Worm (Caenorhabditis elegans) whole organism, young adult: ENCODE measurements around the gene dos-3.

Experiments used
- B0019.2 ChIP-seq: fragments of 200-800 bp; sonication (Bioruptor generic); conservative IDR thresholded peaks from 2 replicates; pipeline ENCODE4 v1.3.6; 2022; ENCODE audit warnings: missing genetic modification reagents, missing genetic modification characterization, missing compliant biosample characterization
- B0035.1 ChIP-seq: sonication (generic microtip); optimal IDR thresholded peaks from 2 replicates; lab custom pipeline; 2016; ENCODE audit warnings: missing genetic modification characterization, mild to moderate bottlenecking, missing compliant biosample characterization, missing genotype, missing genetic modification reagents
- B0336.3 ChIP-seq: fragments of 200-800 bp; sonication (Bioruptor generic); IDR thresholded peaks from 2 replicates; pipeline ENCODE4 v1.3.6; 2022; ENCODE audit warnings: missing genetic modification characterization, missing compliant biosample characterization
- D2030.7 ChIP-seq: fragments of 200-800 bp; sonication (Bioruptor generic); IDR thresholded peaks from 2 replicates; pipeline ENCODE4 v1.3.6; 2022; ENCODE audit warnings: missing genetic modification reagents, missing genetic modification characterization, missing compliant biosample characterization
- F10E7.11 ChIP-seq: sonication (generic microtip); optimal IDR thresholded peaks from 2 replicates; lab custom pipeline; 2017; ENCODE audit warnings: mild to moderate bottlenecking, missing genetic modification characterization, moderate library complexity, missing compliant biosample characterization
- F33H1.4 ChIP-seq: fragments of 200-800 bp; sonication (Bioruptor generic); IDR thresholded peaks from 2 replicates; pipeline ENCODE4 v1.3.6; 2022; ENCODE audit warnings: missing genetic modification reagents, missing genetic modification characterization, missing compliant biosample characterization
- F39B2.1 ChIP-seq: fragments of 200-800 bp; sonication (Bioruptor generic); IDR thresholded peaks from 2 replicates; pipeline ENCODE4 v1.3.6; 2022; ENCODE audit warnings: missing genetic modification reagents, missing genetic modification characterization, missing compliant biosample characterization
- K12H6.12 ChIP-seq: fragments of 200-800 bp; sonication (Bioruptor generic); optimal IDR thresholded peaks from 2 replicates; lab custom pipeline; 2018; ENCODE audit warnings: mild to moderate bottlenecking, missing genetic modification characterization, missing compliant biosample characterization
- Y53F4B.3 ChIP-seq: fragments of 200-800 bp; sonication (Bioruptor generic); IDR thresholded peaks from 2 replicates; pipeline ENCODE4 v1.3.6; 2022; ENCODE audit warnings: missing genetic modification reagents, missing genetic modification characterization, missing compliant biosample characterization
- Y56A3A.18 ChIP-seq: fragments of 200-800 bp; sonication (Bioruptor generic); IDR thresholded peaks from 2 replicates; pipeline ENCODE4 v1.3.6; 2022; ENCODE audit warnings: missing genetic modification reagents, missing genetic modification characterization, missing compliant biosample characterization
- Y79H2A.3 ChIP-seq: fragments of 200-800 bp; sonication (Bioruptor generic); conservative IDR thresholded peaks from 2 replicates; pipeline ENCODE4 v1.3.6; 2022; ENCODE audit warnings: missing genetic modification reagents, missing genetic modification characterization, missing compliant biosample characterization
- ZK185.1 ChIP-seq: sonication (generic microtip); optimal IDR thresholded peaks from 2 replicates; lab custom pipeline; 2016; ENCODE audit warnings: mild to moderate bottlenecking, missing genetic modification characterization, missing compliant biosample characterization; ENCODE audit not compliant: poor library complexity, severe bottlenecking
- aptf-2 ChIP-seq: fragments of 200-800 bp; sonication (Bioruptor generic); conservative IDR thresholded peaks from 2 replicates; pipeline ENCODE4 v1.3.6; 2022; ENCODE audit warnings: missing genetic modification reagents, missing genetic modification characterization, missing compliant biosample characterization
- aptf-3 ChIP-seq: fragments of 200-800 bp; sonication (Bioruptor generic); IDR thresholded peaks from 2 replicates; pipeline ENCODE4 v1.3.6; 2022; ENCODE audit warnings: missing genetic modification characterization, missing compliant biosample characterization
- attf-5 ChIP-seq: fragments of 200-800 bp; sonication (Bioruptor generic); optimal IDR thresholded peaks from 2 replicates; lab custom pipeline; 2018; ENCODE audit warnings: mild to moderate bottlenecking, missing genetic modification characterization, missing compliant biosample characterization
- ceh-100 ChIP-seq: fragments of 200-800 bp; sonication (Bioruptor generic); IDR thresholded peaks from 2 replicates; pipeline ENCODE4 v1.3.6; 2022; ENCODE audit warnings: missing genetic modification reagents, missing genetic modification characterization, missing compliant biosample characterization
- die-1 ChIP-seq: sonication (generic microtip); optimal IDR thresholded peaks from 2 replicates; lab custom pipeline; 2016; ENCODE audit warnings: missing genotype, mild to moderate bottlenecking, missing genetic modification characterization, missing compliant biosample characterization
- dpff-1 ChIP-seq: sonication (generic microtip); optimal IDR thresholded peaks from 2 replicates; lab custom pipeline; 2017; ENCODE audit warnings: mild to moderate bottlenecking, missing genetic modification characterization, missing compliant biosample characterization
- egrh-3 ChIP-seq: fragments of 200-800 bp; sonication (Bioruptor generic); IDR thresholded peaks from 2 replicates; pipeline ENCODE4 v1.3.6; 2022; ENCODE audit warnings: missing genetic modification reagents, missing genetic modification characterization, missing compliant biosample characterization
- ekl-4 ChIP-seq: fragments of 200-800 bp; sonication (Bioruptor generic); IDR thresholded peaks from 2 replicates; pipeline ENCODE4 v1.3.6; 2022; ENCODE audit warnings: missing genetic modification reagents, missing genetic modification characterization, missing compliant biosample characterization
- fkh-3 ChIP-seq: sonication (generic microtip); optimal IDR thresholded peaks from 2 replicates; lab custom pipeline; 2016; ENCODE audit warnings: mild to moderate bottlenecking, missing genetic modification characterization, missing compliant biosample characterization
- gei-17 ChIP-seq: fragments of 200-800 bp; sonication (Bioruptor generic); optimal IDR thresholded peaks from 2 replicates; lab custom pipeline; 2018; ENCODE audit warnings: mild to moderate bottlenecking, missing genetic modification characterization, missing compliant biosample characterization
- hlh-12 ChIP-seq: sonication (generic microtip); optimal IDR thresholded peaks from 2 replicates; lab custom pipeline; 2016; ENCODE audit warnings: missing genetic modification characterization, missing compliant biosample characterization
- hmg-1.2 ChIP-seq: fragments of 200-800 bp; sonication (Bioruptor generic); IDR thresholded peaks from 2 replicates; pipeline ENCODE4 v1.3.6; 2022; ENCODE audit warnings: missing genetic modification reagents, missing genetic modification characterization, missing compliant biosample characterization
- hrde-1 ChIP-seq: sonication (generic microtip); optimal IDR thresholded peaks from 2 replicates; lab custom pipeline; 2016; ENCODE audit warnings: missing genetic modification characterization, mild to moderate bottlenecking, missing compliant biosample characterization, moderate library complexity, missing genotype, missing genetic modification reagents, borderline replicate concordance
- lsl-1 ChIP-seq: fragments of 200-800 bp; sonication (Bioruptor generic); optimal IDR thresholded peaks from 2 replicates; lab custom pipeline; 2018; ENCODE audit warnings: mild to moderate bottlenecking, missing genetic modification characterization, moderate library complexity, missing compliant biosample characterization
- lsy-27 ChIP-seq: sonication (generic microtip); optimal IDR thresholded peaks from 2 replicates; lab custom pipeline; 2017; ENCODE audit warnings: missing genetic modification characterization, mild to moderate bottlenecking, missing compliant biosample characterization, antibody characterized with exemption, missing genotype, borderline replicate concordance; ENCODE audit not compliant: insufficient read depth
- madf-6 ChIP-seq: fragments of 200-800 bp; sonication (Bioruptor generic); IDR thresholded peaks from 2 replicates; pipeline ENCODE4 v1.3.6; 2022; ENCODE audit warnings: missing genetic modification reagents, missing genetic modification characterization, missing compliant biosample characterization
- mcd-1 ChIP-seq: fragments of 200-800 bp; sonication (Bioruptor generic); IDR thresholded peaks from 2 replicates; pipeline ENCODE4 v1.3.6; 2022; ENCODE audit warnings: missing genetic modification reagents, missing genetic modification characterization, missing compliant biosample characterization
- mes-4 ChIP-seq: sonication (generic microtip); optimal IDR thresholded peaks from 2 replicates; lab custom pipeline; 2016; ENCODE audit warnings: missing genotype, missing genetic modification characterization, missing compliant biosample characterization
- rcor-1 ChIP-seq: fragments of 200-800 bp; sonication (Bioruptor generic); IDR thresholded peaks from 2 replicates; pipeline ENCODE4 v1.3.6; 2022; ENCODE audit warnings: missing genetic modification reagents, missing genetic modification characterization, missing compliant biosample characterization
- sdz-38 ChIP-seq: sonication (generic microtip); optimal IDR thresholded peaks from 2 replicates; lab custom pipeline; 2016; ENCODE audit warnings: missing genotype, missing genetic modification characterization, missing compliant biosample characterization
- snpc-1.1 ChIP-seq: sonication (generic microtip); optimal IDR thresholded peaks from 2 replicates; lab custom pipeline; 2017; ENCODE audit warnings: missing genetic modification characterization, mild to moderate bottlenecking, missing compliant biosample characterization, antibody characterized with exemption, moderate library complexity, missing genotype, missing genetic modification reagents; ENCODE audit not compliant: insufficient read depth
- snpc-1.3 ChIP-seq: sonication (generic microtip); optimal IDR thresholded peaks from 2 replicates; lab custom pipeline; 2017; ENCODE audit warnings: missing genetic modification characterization, mild to moderate bottlenecking, missing compliant biosample characterization, antibody characterized with exemption, moderate library complexity, missing genotype, missing genetic modification reagents; ENCODE audit not compliant: insufficient read depth
- snpc-4 ChIP-seq, 5 experiments: fragments of 150-350 bp in 1 of 5; sonication (generic microtip) in 4 of 5; optimal IDR thresholded peaks; 2 replicates each; lab custom pipeline; 2014 to 2018; ENCODE audit warnings: missing genetic modification characterization in 5 of 5, missing biosample characterization in 3 of 5, antibody characterized with exemption in 2 of 5, mild to moderate bottlenecking in 2 of 5, missing compliant biosample characterization in 2 of 5, missing genotype in 2 of 5, moderate library complexity in 2 of 5, missing genetic modification reagents in 1 of 5
- ztf-22 ChIP-seq: fragments of 200-800 bp; sonication (Bioruptor generic); optimal IDR thresholded peaks from 2 replicates; lab custom pipeline; 2018; ENCODE audit warnings: mild to moderate bottlenecking, missing genetic modification characterization, moderate library complexity, missing compliant biosample characterization
- ztf-25 ChIP-seq: fragments of 200-800 bp; sonication (Bioruptor generic); IDR thresholded peaks from 2 replicates; pipeline ENCODE4 v1.3.6; 2022; ENCODE audit warnings: missing genetic modification reagents, missing genetic modification characterization, missing compliant biosample characterization
- ztf-26 ChIP-seq: sonication (generic microtip); optimal IDR thresholded peaks from 2 replicates; lab custom pipeline; 2017; ENCODE audit warnings: missing genetic modification characterization, missing compliant biosample characterization

The dos-3 gene

ce11 chrIII:869869-870268, 30.5 kb upstream of the dos-3 start, which contains the start of gene T24C4.2:
TSS of gene T24C4.2 (minus strand) at chrIII:869969.
- TF ChIP-seq egrh-3 (GFP tag; lab: Robert Waterston, UW) (no peak), rcor-1 (no peak), snpc-1.1 (no peak), B0336.3 (GFP tag; lab: Robert Waterston, UW) (no peak), snpc-1.3 (no peak), mes-4 (tag; lab: Kevin White, UChicago) (no peak), hlh-12 (tag; lab: Kevin White, UChicago) (no peak), hmg-1.2 (GFP tag; lab: Robert Waterston, UW) (no peak), snpc-4 (GFP tag; optimal IDR thresholded peaks at IDR 0.05; lab: Kevin White, UChicago) (no peak), snpc-4 (tag; optimal IDR thresholded peaks at IDR 0.05; lab: Kevin White, UChicago) (no peak), aptf-2 (GFP tag; lab: Robert Waterston, UW) (no peak), fkh-3 (tag; lab: Kevin White, UChicago) (no peak), hrde-1 (tag; lab: Kevin White, UChicago) (no peak), Y56A3A.18 (no peak), aptf-3 (GFP tag; lab: Robert Waterston, UW) (no peak), F33H1.4 (no peak)

ce11 chrIII:868866-869265, 29.5 kb upstream of the dos-3 start:
- TF ChIP-seq dpff-1 (no peak), ceh-100 (GFP tag; lab: Robert Waterston, UW) (no peak), die-1 (no peak), B0035.1 (no peak), hmg-1.2 (GFP tag; lab: Robert Waterston, UW) (no peak), B0019.2 (GFP tag; lab: Robert Waterston, UW) (no peak), ztf-26 (tag; lab: Kevin White, UChicago) (no peak), F10E7.11 (tag; lab: Kevin White, UChicago) (no peak), sdz-38 (tag; lab: Kevin White, UChicago) (no peak), F39B2.1 (GFP tag; lab: Robert Waterston, UW) (no peak)

- TF ChIP-seq attf-5 (GFP tag; lab: Kevin White, UChicago) (peak; percentile 15), gei-17 (GFP tag; lab: Kevin White, UChicago) (no peak), B0336.3 (GFP tag; lab: Robert Waterston, UW) (no peak), ZK185.1 (no peak), mcd-1 (0 out of 2 replicates have a peak, but pooled peaks have one; percentile 25), K12H6.12 (no peak), ekl-4 (GFP tag; lab: Robert Waterston, UW) (no peak), D2030.7 (GFP tag; lab: Robert Waterston, UW) (no peak)
- TF ChIP-seq, all 124 proteins: peak for 2
Observed at ce11 chrIII:861819-862356, 22.5 kb upstream of the dos-3 start, which contains the start of gene arx-4. TSS of gene arx-4 (plus strand) at chrIII:862306.

ce11 chrIII:859898-860297, 20.5 kb upstream of the dos-3 start, which contains the start of gene exos-4.2:
TSS of gene exos-4.2 (plus strand) at chrIII:860198.
- TF ChIP-seq madf-6 (no peak), lsy-27 (tag; lab: Kevin White, UChicago) (no peak), ztf-22 (GFP tag; lab: Kevin White, UChicago) (no peak), snpc-1.1 (no peak), hmg-1.2 (GFP tag; lab: Robert Waterston, UW) (no peak), ztf-25 (GFP tag; lab: Robert Waterston, UW) (no peak), Y79H2A.3 (GFP tag; lab: Robert Waterston, UW) (no peak), F10E7.11 (tag; lab: Kevin White, UChicago) (no peak), Y53F4B.3 (no peak), lsl-1 (GFP tag; lab: Kevin White, UChicago) (no peak)
- TF ChIP-seq, all 124 proteins: peak for 0
